Worm (Caenorhabditis elegans) whole organism, midembryonic: ENCODE results near the gene T22B2.3.

ENCODE experiments used
- cog-1 ChIP-seq: sonication (generic microtip); optimal IDR thresholded peaks from 2 replicates; lab custom pipeline; 2016; ENCODE audit warnings: missing genetic modification characterization, missing compliant biosample characterization
- flt-1 ChIP-seq: fragments of 200-800 bp; sonication (Bioruptor generic); IDR thresholded peaks from 2 replicates; pipeline ENCODE4 v1.3.6; 2022; ENCODE audit warnings: missing genetic modification characterization, missing compliant biosample characterization
- klf-2 ChIP-seq: fragments of 200-800 bp; sonication (Bioruptor generic); conservative IDR thresholded peaks from 2 replicates; pipeline ENCODE4 v1.3.6; 2022; ENCODE audit warnings: missing genetic modification reagents, missing genetic modification characterization, missing compliant biosample characterization
- med-1 ChIP-seq: sonication (generic microtip); optimal IDR thresholded peaks from 2 replicates; lab custom pipeline; 2017; ENCODE audit warnings: missing genetic modification characterization, mild to moderate bottlenecking, missing compliant biosample characterization, antibody characterized with exemption, missing genetic modification reagents; ENCODE audit not compliant: insufficient read depth
- ref-1 ChIP-seq: fragments of 200-800 bp; sonication (Bioruptor generic); conservative IDR thresholded peaks from 2 replicates; pipeline ENCODE4 v1.3.6; 2022; ENCODE audit warnings: missing genetic modification reagents, missing genetic modification characterization, missing compliant biosample characterization
- tab-1 ChIP-seq: fragments of 200-800 bp; sonication (Bioruptor generic); IDR thresholded peaks from 2 replicates; pipeline ENCODE4 v1.3.6; 2022; ENCODE audit warnings: missing genetic modification characterization, missing compliant biosample characterization
- ztf-29 ChIP-seq: fragments of 200-800 bp; sonication (Bioruptor generic); IDR thresholded peaks from 2 replicates; pipeline ENCODE4 v1.3.6; 2022; ENCODE audit warnings: missing genetic modification reagents, missing genetic modification characterization, missing compliant biosample characterization

- TF ChIP-seq flt-1 (GFP tag; lab: Robert Waterston, UW) (no peak), ztf-29 (GFP tag; lab: Robert Waterston, UW) (no peak), klf-2 (GFP tag; lab: Robert Waterston, UW) (no peak), med-1 (GFP tag; lab: Kevin White, UChicago) (no peak), cog-1 (tag; lab: Kevin White, UChicago) (no peak), tab-1 (GFP tag; lab: Robert Waterston, UW) (no peak), ref-1 (GFP tag; lab: Robert Waterston, UW) (no peak)
These were observed 18.6 kb upstream of the T22B2.3 start for ce11 chrX:3898255-3899177.
